Worm (Caenorhabditis elegans): Measurements from ENCODE around the gene C27D6.1.

The C27D6.1 gene

DNA sequence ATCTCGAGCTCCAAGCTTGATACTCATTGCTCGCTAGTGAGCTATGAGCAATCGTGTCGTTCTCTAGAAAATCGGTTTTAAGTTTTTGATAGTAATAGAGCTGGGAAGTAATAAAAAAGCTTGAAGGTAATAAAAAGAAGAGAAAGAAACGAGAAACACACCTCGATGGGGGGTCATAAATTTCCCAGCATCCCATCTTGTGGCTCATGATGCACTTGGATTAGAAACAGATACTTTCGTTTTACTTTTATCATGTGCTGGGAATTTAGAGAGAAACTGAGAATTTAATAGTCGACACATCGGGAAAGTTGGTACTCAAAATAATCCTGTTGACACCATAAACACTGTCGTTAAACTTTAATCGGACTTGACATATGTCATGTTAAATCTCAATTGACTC is 48.1 kb downstream of the C27D6.1 start (continued):
- TF ChIP-seq lsy-2 (tag; optimal IDR thresholded peaks at IDR 0.05) (peak in 1 of 2 experiments; percentile 19), fkh-8 (tag; optimal IDR thresholded peaks at IDR 0.05) (no peak), unc-130 (tag; optimal IDR thresholded peaks at IDR 0.05) (peak; percentile 16), mef-2 (tag; optimal IDR thresholded peaks at IDR 0.05) (no peak), unc-86 (tag; optimal IDR thresholded peaks at IDR 0.05) (no peak), snu-23 (GFP tag; optimal IDR thresholded peaks at IDR 0.05) (peak; percentile 16), skn-1 (tag; optimal IDR thresholded peaks at IDR 0.05) (no peak), nhr-71 (tag; optimal IDR thresholded peaks at IDR 0.05) (peak; percentile 36), pqm-1 (tag; optimal IDR thresholded peaks at IDR 0.05) (no peak), ets-5 (GFP tag; IDR thresholded peaks at IDR 0.05) (no peak), C16A3.4 (tag; optimal IDR thresholded peaks at IDR 0.05) (peak; percentile 2), xbp-1 (tag; optimal IDR thresholded peaks at IDR 0.05) (no peak), nhr-11 (tag; optimal IDR thresholded peaks at IDR 0.05) (no peak), blmp-1 (tag; optimal IDR thresholded peaks at IDR 0.05) (no peak)

DNA sequence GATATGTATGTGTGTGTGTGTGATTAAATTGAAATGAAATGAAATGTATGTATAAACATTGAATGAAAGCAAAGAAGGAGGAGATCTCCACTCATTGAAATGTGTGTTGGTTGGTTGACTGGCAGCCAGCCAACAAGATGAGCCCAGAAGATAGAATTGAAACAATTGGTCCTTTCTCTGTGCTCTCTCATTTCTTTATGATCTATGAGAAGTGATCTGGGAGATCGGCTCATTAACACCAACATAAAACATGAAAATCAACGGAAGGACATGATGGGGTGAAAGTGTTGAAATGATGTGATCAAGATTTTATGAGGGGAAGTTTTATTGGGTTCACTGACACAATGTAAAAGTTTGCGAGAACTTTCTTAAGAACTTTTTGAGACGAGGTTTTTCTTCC is 50.3 kb downstream of the C27D6.1 start:
- TF ChIP-seq dsc-1 (tag; optimal IDR thresholded peaks at IDR 0.05) (peak; percentile 32), lin-14 (GFP tag; optimal IDR thresholded peaks at IDR 0.05) (peak; percentile 5), snu-23 (GFP tag; optimal IDR thresholded peaks at IDR 0.05) (peak; percentile 1), egl-27 (tag; optimal IDR thresholded peaks at IDR 0.05) (no peak), xbp-1 (tag; optimal IDR thresholded peaks at IDR 0.05) (no peak), rnt-1 (tag; optimal IDR thresholded peaks at IDR 0.05) (peak; percentile 72), lsy-2 (tag; optimal IDR thresholded peaks at IDR 0.05) (peak in 1 of 2 experiments; percentile 1), nhr-71 (tag; optimal IDR thresholded peaks at IDR 0.05) (peak; percentile 41)

DNA sequence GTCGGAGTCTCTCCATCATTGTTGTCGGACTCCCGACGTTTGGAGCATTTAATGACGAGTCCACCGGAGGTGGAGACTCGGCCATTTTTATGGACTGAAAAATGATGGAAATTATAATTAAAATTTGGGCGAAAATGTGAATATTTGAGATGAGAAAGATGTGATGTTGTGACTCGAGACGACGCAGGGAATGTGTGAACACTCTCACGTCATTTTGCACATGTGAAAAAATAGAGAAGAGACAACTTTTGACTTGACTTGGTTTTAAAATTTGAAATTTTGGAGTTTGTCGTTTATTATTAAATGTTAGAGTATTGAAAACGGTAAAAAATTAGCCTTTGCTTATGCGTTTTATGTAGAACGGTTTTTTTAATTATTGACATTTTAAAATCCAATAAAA is 52.7 kb downstream of the C27D6.1 start, which contains the start of gene dsh-1:
Gene dsh-1 (minus strand): TSS at position 101 of the 400 bp plus-strand sequence.
- TF ChIP-seq F16B12.6 (tag; optimal IDR thresholded peaks at IDR 0.05): peak; percentile 68
- TF ChIP-seq ceh-88 (GFP tag; IDR thresholded peaks at IDR 0.05): no peak
- TF ChIP-seq nhr-47 (tag; optimal IDR thresholded peaks at IDR 0.05): no peak
- no peak for TF ChIP-seq C34B4.2 (tag; optimal IDR thresholded peaks at IDR 0.05)
- peak in 1 of 2 experiments; percentile 2 for TF ChIP-seq lin-35 (GFP tag; optimal IDR thresholded peaks at IDR 0.05)

DNA sequence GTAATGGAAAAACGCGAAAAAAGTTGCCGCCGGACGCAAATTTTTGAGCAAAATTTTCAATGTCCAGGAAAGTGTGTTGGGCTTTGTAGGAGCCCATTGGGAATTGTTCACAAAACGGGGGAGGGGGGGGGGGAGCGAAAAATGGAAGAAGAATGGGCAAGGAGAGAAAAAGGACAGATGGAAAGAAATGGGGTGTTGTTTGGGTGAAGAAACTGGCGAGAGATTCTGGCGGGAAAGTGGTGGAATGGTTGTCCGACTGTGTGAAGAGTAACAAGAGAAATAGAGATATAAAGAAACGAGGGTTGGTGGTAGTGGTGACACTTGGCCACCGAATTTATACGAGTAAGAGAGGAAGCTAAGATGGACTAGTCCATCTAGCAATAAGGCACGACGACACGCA is 53.8 kb downstream of the C27D6.1 start:
- TF ChIP-seq pag-3 (tag; optimal IDR thresholded peaks at IDR 0.05; ENCODE audit: borderline replicate concordance, insufficient read depth) (no peak), ztf-4 (tag; optimal IDR thresholded peaks at IDR 0.05) (no peak), nhr-76 (tag; optimal IDR thresholded peaks at IDR 0.05) (no peak), lin-39 (tag; optimal IDR thresholded peaks at IDR 0.05) (no peak), mab-9 (GFP tag; IDR thresholded peaks at IDR 0.05) (no peak), nhr-84 (tag; optimal IDR thresholded peaks at IDR 0.05) (no peak), nhr-47 (tag; optimal IDR thresholded peaks at IDR 0.05) (no peak), ztf-11 (tag; optimal IDR thresholded peaks at IDR 0.05) (no peak), ces-1 (GFP tag; optimal IDR thresholded peaks at IDR 0.05) (no peak), efl-1 (optimal IDR thresholded peaks at IDR 0.05) (peak in 1 of 2 experiments; percentile 21), efl-1 (GFP tag; optimal IDR thresholded peaks at IDR 0.05 in 1 of 2) (no peak), sox-4 (tag; optimal IDR thresholded peaks at IDR 0.05) (no peak), ceh-82 (tag; optimal IDR thresholded peaks at IDR 0.05) (no peak), ama-1 (optimal IDR thresholded peaks at IDR 0.05) (no peak), elt-2 (tag; optimal IDR thresholded peaks at IDR 0.05) (no peak), vab-15 (tag; optimal IDR thresholded peaks at IDR 0.05) (no peak), skn-1 (tag; optimal IDR thresholded peaks at IDR 0.05) (no peak), blmp-1 (tag; optimal IDR thresholded peaks at IDR 0.05) (no peak), unc-130 (tag; optimal IDR thresholded peaks at IDR 0.05) (no peak), nhr-90 (tag; optimal IDR thresholded peaks at IDR 0.05; ENCODE audit: poor library complexity) (no peak), lin-14 (GFP tag; optimal IDR thresholded peaks at IDR 0.05) (peak; percentile 66), grh-1 (GFP tag; IDR thresholded peaks at IDR 0.05) (no peak), hlh-17 (GFP tag; optimal IDR thresholded peaks at IDR 0.05; ENCODE audit: borderline replicate concordance) (no peak), rnt-1 (tag; optimal IDR thresholded peaks at IDR 0.05) (peak; percentile 13)

All from whole organism, L1 larva.